Fruit fly (Drosophila melanogaster) whole organism, adult: ENCODE results near the gene Sec23.
A peak's percentile ranks its signal among the peaks of the same experiment; 100 is the strongest.

Experiments used
- CG11617 ChIP-seq: fragments of 200-800 bp; sonication (Bioruptor generic); optimal IDR thresholded peaks from 2 replicates; lab custom pipeline; 2017; ENCODE audit warnings: mild to moderate bottlenecking, missing biosample characterization, missing genetic modification reagents, missing genetic modification characterization
- CG12768 ChIP-seq: fragments of 200-800 bp; sonication (Bioruptor generic); optimal IDR thresholded peaks from 2 replicates; lab custom pipeline; 2017; ENCODE audit warnings: missing biosample characterization, missing genetic modification characterization, mild to moderate bottlenecking, moderate library complexity, missing genetic modification reagents
- CG14711 ChIP-seq: fragments of 200-800 bp; sonication (Bioruptor generic); optimal IDR thresholded peaks from 2 replicates; lab custom pipeline; 2018; ENCODE audit warnings: missing biosample characterization, mild to moderate bottlenecking, missing genetic modification characterization, moderate library complexity
- CG1620 ChIP-seq: fragments of 200-800 bp; sonication (Bioruptor generic); optimal IDR thresholded peaks from 2 replicates; lab custom pipeline; 2016; ENCODE audit warnings: missing biosample characterization, missing genetic modification characterization
- CG33017 ChIP-seq: fragments of 200-800 bp; sonication (Bioruptor generic); optimal IDR thresholded peaks from 2 replicates; lab custom pipeline; 2018; ENCODE audit warnings: missing biosample characterization, mild to moderate bottlenecking, missing genetic modification characterization, moderate library complexity
- CG5204 ChIP-seq: fragments of 200-800 bp; sonication (Bioruptor generic); optimal IDR thresholded peaks from 2 replicates; lab custom pipeline; 2016; ENCODE audit warnings: missing biosample characterization, missing genetic modification characterization
- CG7045 ChIP-seq: fragments of 200-800 bp; sonication (Bioruptor generic); optimal IDR thresholded peaks from 2 replicates; lab custom pipeline; 2017; ENCODE audit warnings: missing biosample characterization, mild to moderate bottlenecking, missing genetic modification characterization
- CG7101 ChIP-seq: fragments of 200-800 bp; sonication (Bioruptor generic); optimal IDR thresholded peaks from 2 replicates; lab custom pipeline; 2018; ENCODE audit warnings: missing biosample characterization, mild to moderate bottlenecking, missing genetic modification characterization, moderate library complexity
- Clk ChIP-seq: fragments of 200-800 bp; sonication (Bioruptor generic); optimal IDR thresholded peaks from 2 replicates; lab custom pipeline; 2017; ENCODE audit warnings: missing biosample characterization, missing genetic modification characterization
- Crg-1 ChIP-seq: fragments of 200-800 bp; sonication (Bioruptor generic); optimal IDR thresholded peaks from 2 replicates; lab custom pipeline; 2016; ENCODE audit warnings: missing biosample characterization, missing genetic modification characterization
- Hr96 ChIP-seq: fragments of 200-800 bp; sonication (Bioruptor generic); optimal IDR thresholded peaks from 2 replicates; lab custom pipeline; 2016; ENCODE audit warnings: missing biosample characterization, missing genetic modification characterization
- Mnt ChIP-seq: fragments of 200-800 bp; sonication (Bioruptor generic); optimal IDR thresholded peaks from 2 replicates; lab custom pipeline; 2016; ENCODE audit warnings: missing biosample characterization, mild to moderate bottlenecking, missing genetic modification characterization
- bab1 ChIP-seq: fragments of 200-800 bp; sonication (Bioruptor generic); optimal IDR thresholded peaks from 3 replicates; lab custom pipeline; 2019; ENCODE audit warnings: missing biosample characterization, mild to moderate bottlenecking, missing genetic modification characterization, moderate library complexity
- cic ChIP-seq: fragments of 200-800 bp; sonication (Bioruptor generic); optimal IDR thresholded peaks from 2 replicates; lab custom pipeline; 2017; ENCODE audit warnings: missing biosample characterization, mild to moderate bottlenecking, missing genetic modification characterization, moderate library complexity
- cnc ChIP-seq, 2 experiments: fragments of >200 bp; optimal IDR thresholded peaks; 2 replicates each; lab custom pipeline; 2017
- kay ChIP-seq: fragments of 200-800 bp; sonication (Bioruptor generic); peaks from one replicate; lab custom pipeline; 2016; ENCODE audit warnings: missing biosample characterization, missing genetic modification characterization, borderline replicate concordance
- ovo ChIP-seq: fragments of 200-800 bp; sonication (Bioruptor generic); optimal IDR thresholded peaks from 2 replicates; lab custom pipeline; 2016; ENCODE audit warnings: missing biosample characterization, missing genetic modification characterization
- pad ChIP-seq: fragments of 200-800 bp; sonication (Bioruptor generic); optimal IDR thresholded peaks from 3 replicates; lab custom pipeline; 2017; ENCODE audit warnings: missing biosample characterization, missing genetic modification characterization, mild to moderate bottlenecking, moderate library complexity, missing genetic modification reagents
- tj ChIP-seq: fragments of 200-800 bp; sonication (Bioruptor generic); optimal IDR thresholded peaks from 3 replicates; lab custom pipeline; 2017; ENCODE audit warnings: missing biosample characterization, mild to moderate bottlenecking, missing genetic modification characterization, moderate library complexity
- toe ChIP-seq: fragments of 200-800 bp; sonication (Bioruptor generic); optimal IDR thresholded peaks from 2 replicates; lab custom pipeline; 2016; ENCODE audit warnings: missing biosample characterization, missing genetic modification characterization

Gene Sec23

dm6 chr3R:5668928-5669739 lies 20.3 kb downstream of the Sec23 start, which contains the start of the genes Xe7 and Atg17:
Gene Xe7, minus strand, starts transcription at chr3R:5669334.
Gene Atg17, plus strand, starts transcription at chr3R:5669713.
- TF ChIP-seq pad (GFP tag; lab: Kevin White, UChicago) (peak; percentile 79), CG5204 (GFP tag; lab: Kevin White, UChicago) (peak; percentile 97), Hr96 (GFP tag; lab: Kevin White, UChicago) (peak; percentile 94), CG7101 (tag; lab: Kevin White, UChicago) (peak; percentile 93), CG12768 (peak; percentile 95), CG33017 (tag; lab: Kevin White, UChicago) (peak; percentile 89), Crg-1 (GFP tag; lab: Kevin White, UChicago) (peak; percentile 94), bab1 (GFP tag; lab: Kevin White, UChicago) (peak; percentile 84), Clk (GFP tag; lab: Kevin White, UChicago) (peak; percentile 88), CG11617 (GFP tag; lab: Kevin White, UChicago) (peak; percentile 92), cnc (optimal IDR thresholded peaks at IDR 0.05; lab: Kevin White, UChicago) (peak in 1 of 2 experiments; percentile 57), tj (GFP tag; lab: Kevin White, UChicago) (peak; percentile 59), CG14711 (tag; lab: Kevin White, UChicago) (peak; percentile 90), CG1620 (GFP tag; lab: Kevin White, UChicago) (peak; percentile 96), kay (GFP tag; lab: Kevin White, UChicago) (peak; percentile 51), cic (GFP tag; lab: Kevin White, UChicago) (peak; percentile 29), ovo (GFP tag; lab: Kevin White, UChicago) (peak; percentile 91), Mnt (GFP tag; lab: Kevin White, UChicago) (peak; percentile 86), CG7045 (GFP tag; lab: Kevin White, UChicago) (peak; percentile 92), toe (GFP tag; lab: Kevin White, UChicago) (peak; percentile 98)

dm6 chr3R:5669740-5670659 lies 21.1 kb downstream of the Sec23 start:
- peak; percentile 9 for TF ChIP-seq ovo (GFP tag; lab: Kevin White, UChicago)
- TF ChIP-seq bab1 (GFP tag; lab: Kevin White, UChicago), result no peak
- TF ChIP-seq CG1620 (GFP tag; lab: Kevin White, UChicago), result no peak
- TF ChIP-seq CG7101 (tag; lab: Kevin White, UChicago), result no peak
- no peak for TF ChIP-seq Hr96 (GFP tag; lab: Kevin White, UChicago)
- no peak for TF ChIP-seq tj (GFP tag; lab: Kevin White, UChicago)
- no peak for TF ChIP-seq cnc (optimal IDR thresholded peaks at IDR 0.05; lab: Kevin White, UChicago)
- no peak for TF ChIP-seq Crg-1 (GFP tag; lab: Kevin White, UChicago)
- no peak for TF ChIP-seq kay (GFP tag; lab: Kevin White, UChicago)
- peak; percentile 87 for TF ChIP-seq pad (GFP tag; lab: Kevin White, UChicago)
- no peak for TF ChIP-seq CG14711 (tag; lab: Kevin White, UChicago)
- no peak for TF ChIP-seq CG7045 (GFP tag; lab: Kevin White, UChicago)
- no peak for TF ChIP-seq CG11617 (GFP tag; lab: Kevin White, UChicago)
- peak; percentile 76 for TF ChIP-seq cic (GFP tag; lab: Kevin White, UChicago)
- TF ChIP-seq CG12768, result peak; percentile 9
- TF ChIP-seq Clk (GFP tag; lab: Kevin White, UChicago), result no peak
- TF ChIP-seq CG33017 (tag; lab: Kevin White, UChicago), result no peak
- no peak for TF ChIP-seq toe (GFP tag; lab: Kevin White, UChicago)
- no peak for TF ChIP-seq CG5204 (GFP tag; lab: Kevin White, UChicago)
- no peak for TF ChIP-seq Mnt (GFP tag; lab: Kevin White, UChicago)

dm6 chr3R:5670660-5671264 lies 21.9 kb downstream of the Sec23 start:
- TF ChIP-seq Clk (GFP tag; lab: Kevin White, UChicago) (no peak), kay (GFP tag; lab: Kevin White, UChicago) (peak; percentile 64), CG11617 (GFP tag; lab: Kevin White, UChicago) (peak; percentile 0), CG12768 (no peak), CG1620 (GFP tag; lab: Kevin White, UChicago) (no peak), pad (GFP tag; lab: Kevin White, UChicago) (peak; percentile 72), cnc (optimal IDR thresholded peaks at IDR 0.05; lab: Kevin White, UChicago) (peak; percentile 20 to 54), tj (GFP tag; lab: Kevin White, UChicago) (peak; percentile 65), CG14711 (tag; lab: Kevin White, UChicago) (no peak)

- TF ChIP-seq CG33017 (tag; lab: Kevin White, UChicago), result no peak
- no peak for TF ChIP-seq pad (GFP tag; lab: Kevin White, UChicago)
- no peak for TF ChIP-seq Clk (GFP tag; lab: Kevin White, UChicago)
- peak; percentile 25 for TF ChIP-seq cic (GFP tag; lab: Kevin White, UChicago)
- TF ChIP-seq CG11617 (GFP tag; lab: Kevin White, UChicago), result no peak
- TF ChIP-seq cnc (optimal IDR thresholded peaks at IDR 0.05; lab: Kevin White, UChicago), result no peak
- no peak for TF ChIP-seq toe (GFP tag; lab: Kevin White, UChicago)
- TF ChIP-seq Crg-1 (GFP tag; lab: Kevin White, UChicago), result no peak
- no peak for TF ChIP-seq CG5204 (GFP tag; lab: Kevin White, UChicago)
- no peak for TF ChIP-seq CG1620 (GFP tag; lab: Kevin White, UChicago)
- no peak for TF ChIP-seq Mnt (GFP tag; lab: Kevin White, UChicago)
- TF ChIP-seq kay (GFP tag; lab: Kevin White, UChicago), result peak; percentile 14
- peak; percentile 63 for TF ChIP-seq tj (GFP tag; lab: Kevin White, UChicago)
- no peak for TF ChIP-seq Hr96 (GFP tag; lab: Kevin White, UChicago)
- TF ChIP-seq ovo (GFP tag; lab: Kevin White, UChicago), result no peak
- no peak for TF ChIP-seq bab1 (GFP tag; lab: Kevin White, UChicago)
- no peak for TF ChIP-seq CG7045 (GFP tag; lab: Kevin White, UChicago)
- no peak for TF ChIP-seq CG14711 (tag; lab: Kevin White, UChicago)
- TF ChIP-seq CG7101 (tag; lab: Kevin White, UChicago), result no peak
- peak; percentile 24 for TF ChIP-seq CG12768
These were observed 22.4 kb downstream of the Sec23 start for dm6 chr3R:5671265-5671663.
